Fruit fly (Drosophila melanogaster): ENCODE results near the gene CG31637.

- TF ChIP-seq Dll (optimal IDR thresholded peaks at IDR 0.05) (no peak), usp (GFP tag; optimal IDR thresholded peaks at IDR 0.05) (no peak)
These were observed 35.1 kb upstream of the CG31637 start for dm6 chr2L:6463392-6463791.

All from whole organism.